Fruit fly (Drosophila melanogaster) whole organism, embryonic: ENCODE results near the gene CG43401.

Experiments used
- Abd-B ChIP-seq: fragments of 200-800 bp; sonication (Bioruptor generic); optimal IDR thresholded peaks from 2 replicates; lab custom pipeline; 2018; ENCODE audit warnings: missing biosample characterization, mild to moderate bottlenecking, missing genetic modification characterization, moderate library complexity
- Atf-2 ChIP-seq: fragments of 200-800 bp; sonication (Bioruptor generic); optimal IDR thresholded peaks from 2 replicates; lab custom pipeline; 2016; ENCODE audit warnings: missing biosample characterization, missing genetic modification characterization
- Atf6 ChIP-seq: fragments of 200-800 bp; sonication (Bioruptor generic); IDR thresholded peaks from 2 replicates; pipeline ENCODE4 v1.3.6; 2022; ENCODE audit warnings: missing biosample characterization, missing genetic modification characterization
- Blimp-1 ChIP-seq: fragments of 200-800 bp; sonication (Bioruptor generic); optimal IDR thresholded peaks from 3 replicates; lab custom pipeline; 2018; ENCODE audit warnings: missing biosample characterization, missing genetic modification characterization, mild to moderate bottlenecking, moderate library complexity, missing genetic modification reagents
- CG11398 ChIP-seq: fragments of 200-800 bp; sonication (Bioruptor generic); optimal IDR thresholded peaks from 2 replicates; lab custom pipeline; 2016; ENCODE audit warnings: missing biosample characterization, missing genetic modification characterization
- CG11696 ChIP-seq: fragments of 200-800 bp; sonication (Bioruptor generic); IDR thresholded peaks from 2 replicates; pipeline ENCODE4 v1.3.6; 2022; ENCODE audit warnings: missing biosample characterization, missing genetic modification characterization
- CG15073 ChIP-seq: fragments of 200-800 bp; sonication (Bioruptor generic); optimal IDR thresholded peaks from 2 replicates; lab custom pipeline; 2016; ENCODE audit warnings: missing biosample characterization, missing genetic modification characterization
- CG15514 ChIP-seq: fragments of 200-800 bp; sonication (Bioruptor generic); optimal IDR thresholded peaks from 3 replicates; lab custom pipeline; 2017; ENCODE audit warnings: missing biosample characterization, missing genetic modification characterization, mild to moderate bottlenecking, moderate library complexity, missing genetic modification reagents
- CG1647 ChIP-seq: fragments of 200-800 bp; sonication (Bioruptor generic); optimal IDR thresholded peaks from 3 replicates; lab custom pipeline; 2016; ENCODE audit warnings: missing biosample characterization, missing genetic modification characterization
- CG1832 ChIP-seq: fragments of 200-800 bp; sonication (Bioruptor generic); optimal IDR thresholded peaks from 2 replicates; lab custom pipeline; 2017; ENCODE audit warnings: missing biosample characterization, mild to moderate bottlenecking, missing genetic modification characterization, inconsistent platforms
- CG2199 ChIP-seq: fragments of 200-800 bp; sonication (Bioruptor generic); IDR thresholded peaks from 3 replicates; pipeline ENCODE4 v1.3.6; 2022; ENCODE audit warnings: missing biosample characterization, missing genetic modification characterization
- CG42726 ChIP-seq: fragments of 200-800 bp; sonication (Bioruptor generic); IDR thresholded peaks from 2 replicates; pipeline ENCODE4 v1.3.6; 2022; ENCODE audit warnings: missing biosample characterization, missing genetic modification characterization; ENCODE audit not compliant: partially characterized antibody
- CG4360 ChIP-seq: fragments of 200-800 bp; sonication (Bioruptor generic); IDR thresholded peaks from 2 replicates; pipeline ENCODE4 v1.3.6; 2022; ENCODE audit warnings: missing biosample characterization, missing genetic modification characterization
- CG6175 ChIP-seq: fragments of 200-800 bp; sonication (Bioruptor generic); IDR thresholded peaks from 3 replicates; pipeline ENCODE4 v1.3.6; 2022; ENCODE audit warnings: missing biosample characterization, missing genetic modification characterization
- CG6683 ChIP-seq: fragments of 200-800 bp; sonication (Bioruptor generic); optimal IDR thresholded peaks from 2 replicates; lab custom pipeline; 2017; ENCODE audit warnings: missing biosample characterization, mild to moderate bottlenecking, missing genetic modification characterization, missing genetic modification reagents
- CG7928 ChIP-seq: fragments of 200-800 bp; sonication (Bioruptor generic); optimal IDR thresholded peaks from 2 replicates; lab custom pipeline; 2017; ENCODE audit warnings: missing biosample characterization, mild to moderate bottlenecking, missing genetic modification characterization
- CG7987 ChIP-seq: fragments of 200-800 bp; sonication (Bioruptor generic); optimal IDR thresholded peaks from 2 replicates; lab custom pipeline; 2018; ENCODE audit warnings: missing biosample characterization, mild to moderate bottlenecking, missing genetic modification characterization, moderate library complexity
- CG8388 ChIP-seq: fragments of 200-800 bp; sonication (Bioruptor generic); optimal IDR thresholded peaks from 2 replicates; lab custom pipeline; 2019; ENCODE audit warnings: missing biosample characterization, mild to moderate bottlenecking, missing genetic modification characterization, moderate library complexity
- E2f1 ChIP-seq: fragments of 200-800 bp; sonication (Bioruptor generic); IDR thresholded peaks from 2 replicates; pipeline ENCODE4 v1.3.6; 2022; ENCODE audit warnings: missing biosample characterization, missing genetic modification characterization
- Gug ChIP-seq: fragments of 200-800 bp; sonication (Bioruptor generic); IDR thresholded peaks from 4 replicates; pipeline ENCODE4 v1.3.6; 2022; ENCODE audit warnings: missing biosample characterization, missing genetic modification characterization
- HLH54F ChIP-seq: fragments of 200-800 bp; sonication (Bioruptor generic); optimal IDR thresholded peaks from 3 replicates; lab custom pipeline; 2016; ENCODE audit warnings: missing biosample characterization, missing genetic modification characterization
- HmgD ChIP-seq: fragments of 200-800 bp; sonication (Bioruptor generic); optimal IDR thresholded peaks from 3 replicates; lab custom pipeline; 2016; ENCODE audit warnings: missing biosample characterization, missing genetic modification characterization
- Hr39 ChIP-seq: fragments of >200 bp; optimal IDR thresholded peaks from 2 replicates; lab custom pipeline; 2017
- Kr ChIP-seq: fragments of 200-800 bp; sonication (Bioruptor generic); optimal IDR thresholded peaks from 2 replicates; lab custom pipeline; 2017; ENCODE audit warnings: missing biosample characterization, mild to moderate bottlenecking, missing genetic modification characterization
- Lpt ChIP-seq: fragments of >200 bp; optimal IDR thresholded peaks from 2 replicates; lab custom pipeline; 2018; ENCODE audit warnings: missing biosample characterization, missing genetic modification characterization
- Mad ChIP-seq: fragments of 200-800 bp; sonication (Bioruptor generic); optimal IDR thresholded peaks from 2 replicates; lab custom pipeline; 2016; ENCODE audit warnings: missing biosample characterization, missing genetic modification characterization
- Ptx1 ChIP-seq: fragments of 200-800 bp; sonication (Bioruptor generic); IDR thresholded peaks from 2 replicates; pipeline ENCODE4 v1.3.6; 2022; ENCODE audit warnings: missing biosample characterization, missing genetic modification characterization
- Sry-δ ChIP-seq: fragments of 200-800 bp; sonication (Bioruptor generic); optimal IDR thresholded peaks from 2 replicates; lab custom pipeline; 2016; ENCODE audit warnings: missing biosample characterization, missing genetic modification characterization
- Xbp1 ChIP-seq: fragments of 200-800 bp; sonication (Bioruptor generic); optimal IDR thresholded peaks from 3 replicates; lab custom pipeline; 2016; ENCODE audit warnings: missing biosample characterization, mild to moderate bottlenecking, missing genetic modification characterization
- abd-A ChIP-seq: fragments of 200-800 bp; sonication (Bioruptor generic); optimal IDR thresholded peaks from 3 replicates; lab custom pipeline; 2019; ENCODE audit warnings: missing biosample characterization, mild to moderate bottlenecking, missing genetic modification characterization, moderate library complexity
- aop ChIP-seq: fragments of 200-800 bp; sonication (Bioruptor generic); IDR thresholded peaks from 2 replicates; pipeline ENCODE4 v1.3.6; 2022; ENCODE audit warnings: missing biosample characterization, missing genetic modification characterization
- dmrt99B ChIP-seq: fragments of 200-800 bp; sonication (Bioruptor generic); optimal IDR thresholded peaks from 2 replicates; lab custom pipeline; 2018; ENCODE audit warnings: missing biosample characterization, mild to moderate bottlenecking, missing genetic modification characterization, moderate library complexity
- dpn ChIP-seq, 2 experiments: fragments of 200-800 bp; sonication (Bioruptor generic); optimal IDR thresholded peaks; 3 replicates each; lab custom pipeline; 2016; ENCODE audit warnings: missing biosample characterization in 2 of 2, missing genetic modification characterization in 2 of 2
- grn ChIP-seq: fragments of 200-800 bp; sonication (Bioruptor generic); optimal IDR thresholded peaks from 3 replicates; lab custom pipeline; 2017; ENCODE audit warnings: missing biosample characterization, missing genetic modification characterization
- gsb ChIP-seq: fragments of 200-800 bp; sonication (Bioruptor generic); IDR thresholded peaks from 2 replicates; pipeline ENCODE4 v1.3.6; 2022; ENCODE audit warnings: missing biosample characterization, missing genetic modification characterization
- jigr1 ChIP-seq: fragments of 200-800 bp; sonication (Bioruptor generic); IDR thresholded peaks from 3 replicates; pipeline ENCODE4 v1.3.6; 2022; ENCODE audit warnings: missing biosample characterization, missing genetic modification characterization
- kni ChIP-seq: fragments of 200-800 bp; sonication (Bioruptor generic); optimal IDR thresholded peaks from 3 replicates; lab custom pipeline; 2017; ENCODE audit warnings: mild to moderate bottlenecking, missing biosample characterization, missing genetic modification reagents, missing genetic modification characterization
- lab ChIP-seq: fragments of 200-800 bp; sonication (Bioruptor generic); optimal IDR thresholded peaks from 3 replicates; lab custom pipeline; 2017; ENCODE audit warnings: missing biosample characterization, missing genetic modification characterization, mild to moderate bottlenecking, moderate library complexity, missing genetic modification reagents
- luna ChIP-seq: fragments of 200-800 bp; sonication (Bioruptor generic); optimal IDR thresholded peaks from 2 replicates; lab custom pipeline; 2016; ENCODE audit warnings: missing biosample characterization, missing genetic modification characterization
- ranshi ChIP-seq: fragments of 200-800 bp; sonication (Bioruptor generic); IDR thresholded peaks from 2 replicates; pipeline ENCODE4 v1.3.6; 2022; ENCODE audit warnings: missing biosample characterization, missing genetic modification characterization
- repo ChIP-seq: fragments of 200-800 bp; sonication (Bioruptor generic); optimal IDR thresholded peaks from 2 replicates; lab custom pipeline; 2016; ENCODE audit warnings: missing biosample characterization, missing genetic modification characterization
- slbo ChIP-seq: fragments of 200-800 bp; sonication (Bioruptor generic); IDR thresholded peaks from 2 replicates; pipeline ENCODE4 v1.3.6; 2022; ENCODE audit warnings: missing biosample characterization, missing genetic modification characterization
- sqz ChIP-seq: fragments of 200-800 bp; sonication (Bioruptor generic); optimal IDR thresholded peaks from 3 replicates; lab custom pipeline; 2018; ENCODE audit warnings: missing biosample characterization, mild to moderate bottlenecking, missing genetic modification characterization
- sug ChIP-seq: fragments of 200-800 bp; optimal IDR thresholded peaks from 2 replicates; lab custom pipeline; 2019; ENCODE audit warnings: missing biosample characterization, mild to moderate bottlenecking, missing genetic modification characterization, moderate library complexity
- wdn ChIP-seq: fragments of 200-800 bp; sonication (Bioruptor generic); IDR thresholded peaks from 2 replicates; pipeline ENCODE4 v1.3.6; 2022; ENCODE audit warnings: missing biosample characterization, missing genetic modification characterization
- wor ChIP-seq: fragments of 200-800 bp; sonication (Bioruptor generic); IDR thresholded peaks from 2 replicates; pipeline ENCODE4 v1.3.6; 2022; ENCODE audit warnings: missing biosample characterization, missing genetic modification characterization

The CG43401 gene

DNA sequence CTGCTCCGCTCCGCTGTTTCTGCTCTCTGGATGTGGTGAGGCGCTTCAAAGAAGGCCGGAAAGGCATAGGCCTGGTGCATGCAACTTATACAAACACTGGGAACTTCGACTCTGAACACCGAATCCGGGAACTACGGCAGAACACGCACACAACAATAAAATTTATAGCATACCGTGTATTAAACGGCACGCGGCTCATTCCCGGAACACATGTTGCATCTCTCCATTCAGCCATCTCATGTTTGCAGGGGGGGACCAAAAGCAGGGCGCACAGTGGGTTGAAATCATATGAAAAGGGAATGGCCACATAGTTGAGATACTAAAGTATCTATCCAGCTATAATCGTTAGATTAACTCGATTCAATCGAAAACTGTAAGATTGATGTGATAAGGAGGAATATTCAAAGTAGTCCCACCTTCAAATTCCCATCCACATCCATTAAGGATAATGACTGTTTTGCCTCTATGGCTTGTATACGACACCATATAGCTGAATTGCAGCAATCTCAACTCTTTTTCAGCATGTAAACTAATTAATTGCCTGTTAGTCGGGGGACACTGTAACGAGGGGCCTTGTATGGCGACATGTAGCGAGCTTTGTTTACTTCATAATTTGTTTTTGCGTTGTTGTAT is 11.6 kb downstream of the CG43401 start (continued):
- TF ChIP-seq CG42726 (no peak), lab (GFP tag; lab: Kevin White, UChicago) (peak; percentile 54), Mad (GFP tag; lab: Kevin White, UChicago) (peak; percentile 10), luna (GFP tag; lab: Kevin White, UChicago) (no peak), CG1647 (no peak), CG7987 (GFP tag; lab: Kevin White, UChicago) (no peak), CG7928 (GFP tag; lab: Kevin White, UChicago) (no peak), kni (GFP tag; lab: Kevin White, UChicago) (no peak), CG1832 (no peak), HmgD (GFP tag; lab: Kevin White, UChicago) (no peak), Atf6 (peak; percentile 21; the same call in 1 of the 2 replicates), Xbp1 (peak; percentile 66), ranshi (GFP tag; lab: Robert Waterston, UW) (no peak; the same call in 1 of the 2 replicates), jigr1 (GFP tag; lab: Robert Waterston, UW) (peak; percentile 49; the same call in 1 of the 3 replicates), wor (GFP tag; lab: Robert Waterston, UW) (peak; percentile 73), Kr (GFP tag; lab: Kevin White, UChicago) (no peak), wdn (GFP tag; lab: Robert Waterston, UW) (no peak), repo (peak; percentile 40), sug (tag; lab: Kevin White, UChicago) (no peak), CG15514 (GFP tag; lab: Kevin White, UChicago) (no peak), Ptx1 (peak; percentile 56; the same call in 1 of the 2 replicates), Lpt (GFP tag; lab: Kevin White, UChicago) (no peak), dmrt99B (tag; lab: Kevin White, UChicago) (peak; percentile 84), Atf-2 (GFP tag; lab: Kevin White, UChicago) (peak; percentile 67), CG8388 (GFP tag; lab: Kevin White, UChicago) (peak; percentile 79)
- TF ChIP-seq, all 482 proteins: peak for 269

DNA sequence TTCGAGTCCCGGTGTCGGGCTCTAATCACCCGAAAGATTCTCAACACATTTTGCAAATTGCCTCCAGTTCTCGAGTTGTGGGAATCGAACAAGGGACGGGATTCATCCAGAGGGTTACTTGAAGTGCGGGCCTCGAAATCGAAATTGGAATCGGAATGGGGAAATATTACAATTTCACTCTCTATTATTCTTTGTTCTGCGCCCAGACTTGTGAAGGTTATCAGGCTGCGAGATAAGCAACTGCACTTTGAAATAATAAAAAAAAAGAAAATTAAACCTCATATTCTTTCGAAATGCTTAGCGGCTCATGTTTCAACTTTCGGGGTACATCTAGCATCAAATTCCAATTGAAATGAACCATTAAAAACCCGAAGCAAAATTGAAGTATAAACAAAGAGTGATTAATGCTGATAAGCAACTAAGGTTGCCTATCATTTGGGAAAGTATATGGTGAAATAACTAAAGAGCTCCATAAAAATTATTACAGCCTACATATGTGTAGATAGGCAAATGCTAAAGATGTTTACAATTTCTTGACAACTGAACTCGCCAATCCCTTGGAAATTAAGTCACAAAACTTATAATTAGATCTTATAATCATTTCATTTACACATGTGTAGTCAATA is 13.9 kb downstream of the CG43401 start, which contains the start of gene CG43402:
Gene CG43402 (plus strand): TSS at position 576 of the 626 bp plus-strand sequence.
- no peak for TF ChIP-seq HLH54F (GFP tag; lab: Kevin White, UChicago)
- peak; percentile 28 for TF ChIP-seq grn (GFP tag; lab: Kevin White, UChicago)

DNA sequence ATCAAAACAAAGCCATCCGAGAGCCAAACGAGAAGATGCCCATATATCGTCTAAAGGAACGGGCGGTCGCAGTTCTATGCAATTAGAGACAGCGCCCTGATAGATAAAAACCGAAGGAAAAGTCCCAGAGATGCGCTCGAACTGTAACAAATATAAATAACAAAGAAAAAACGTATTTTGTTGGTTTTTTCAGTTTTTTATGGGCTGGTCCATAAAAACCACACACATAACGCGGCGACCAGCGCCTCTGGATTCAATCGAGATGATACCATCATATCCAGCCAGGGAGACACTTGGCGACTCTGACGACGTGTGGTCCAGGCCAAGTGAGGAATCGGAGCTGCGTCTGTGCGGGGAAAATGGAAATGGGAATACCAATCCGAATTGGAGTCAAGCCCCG is 15.2 kb downstream of the CG43401 start:
- TF ChIP-seq Sry-δ (no peak), kni (GFP tag; lab: Kevin White, UChicago) (peak; percentile 37), gsb (GFP tag; lab: Robert Waterston, UW) (no peak), abd-A (tag; lab: Kevin White, UChicago) (peak; percentile 50), sqz (GFP tag; lab: Kevin White, UChicago) (peak; percentile 2), CG2199 (GFP tag; lab: Robert Waterston, UW) (peak; percentile 66; the same call in 2 of the 3 replicates)

DNA sequence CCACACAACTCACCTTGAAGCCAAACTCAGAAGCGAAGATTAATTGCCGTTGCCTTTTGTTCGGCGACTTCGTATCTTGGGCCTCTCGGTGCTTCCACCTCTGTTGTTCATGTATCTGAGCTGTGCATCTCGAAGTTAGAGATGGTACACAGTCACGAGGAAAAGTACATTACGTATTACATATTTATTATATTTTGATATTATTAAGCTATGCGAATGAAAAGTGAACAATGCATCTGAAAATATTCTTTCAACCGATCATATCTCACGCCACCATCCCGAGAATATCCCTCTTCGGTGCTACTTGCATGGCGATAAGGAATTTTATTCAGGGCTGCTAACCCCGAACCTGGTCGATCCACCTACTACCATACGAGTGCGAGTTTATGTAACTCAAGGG is 16.8 kb downstream of the CG43401 start:
- TF ChIP-seq CG6683 (GFP tag; lab: Kevin White, UChicago) (no peak), jigr1 (GFP tag; lab: Robert Waterston, UW) (no peak), CG11398 (GFP tag; lab: Kevin White, UChicago) (no peak), CG15073 (GFP tag; lab: Kevin White, UChicago) (no peak), Hr39 (lab: Kevin White, UChicago) (no peak), Abd-B (no peak), aop (GFP tag; lab: Robert Waterston, UW) (no peak), slbo (GFP tag; lab: Robert Waterston, UW) (no peak), dpn (GFP tag; optimal IDR thresholded peaks at IDR 0.05; lab: Kevin White, UChicago) (peak in 1 of 2 experiments; percentile 15), Blimp-1 (peak; percentile 51), Gug (GFP tag; lab: Robert Waterston, UW) (no peak), CG6175 (GFP tag; lab: Robert Waterston, UW) (no peak), CG4360 (GFP tag; lab: Robert Waterston, UW) (no peak), E2f1 (GFP tag; lab: Robert Waterston, UW) (no peak), CG11696 (GFP tag; lab: Robert Waterston, UW) (no peak)
